Worm (Caenorhabditis elegans) whole organism, early embryonic: Measurements from ENCODE around the gene rips-1.

Source experiments
- F13C5.2 ChIP-seq: sonication (generic microtip); optimal IDR thresholded peaks from 2 replicates; lab custom pipeline; 2017; ENCODE audit warnings: mild to moderate bottlenecking, missing genetic modification characterization, inconsistent platforms, missing compliant biosample characterization
- ama-1 ChIP-seq: fragments of 150-350 bp; optimal IDR thresholded peaks from 2 replicates; lab custom pipeline; 2014
- ets-7 ChIP-seq: sonication (generic microtip); optimal IDR thresholded peaks from 2 replicates; lab custom pipeline; 2016; ENCODE audit warnings: missing genotype, missing genetic modification characterization, missing compliant biosample characterization
- flt-1 ChIP-seq: fragments of 200-800 bp; sonication (Bioruptor generic); IDR thresholded peaks from 2 replicates; pipeline ENCODE4 v1.3.6; 2022; ENCODE audit warnings: missing genetic modification characterization, missing compliant biosample characterization
- hmg-4 ChIP-seq: fragments of 200-800 bp; sonication (Bioruptor generic); optimal IDR thresholded peaks from 2 replicates; lab custom pipeline; 2018; ENCODE audit warnings: mild to moderate bottlenecking, missing genetic modification characterization, missing compliant biosample characterization
- pes-1 ChIP-seq: fragments of 200-800 bp; sonication (Bioruptor generic); IDR thresholded peaks from 2 replicates; pipeline ENCODE4 v1.3.6; 2022; ENCODE audit warnings: missing genetic modification reagents, missing genetic modification characterization, missing compliant biosample characterization
- scrt-1 ChIP-seq: fragments of 200-800 bp; sonication (Bioruptor generic); IDR thresholded peaks from 2 replicates; pipeline ENCODE4 v1.3.6; 2022; ENCODE audit warnings: missing genetic modification characterization, missing compliant biosample characterization
- sea-1 ChIP-seq: fragments of 200-800 bp; sonication (Bioruptor generic); conservative IDR thresholded peaks from 2 replicates; pipeline ENCODE4 v1.3.6; 2022; ENCODE audit warnings: missing genetic modification characterization, missing compliant biosample characterization
- tbx-37 ChIP-seq: fragments of 200-800 bp; sonication (Bioruptor generic); conservative IDR thresholded peaks from 2 replicates; pipeline ENCODE4 v1.3.6; 2022; ENCODE audit warnings: missing genetic modification reagents, missing genetic modification characterization, missing compliant biosample characterization

DNA sequence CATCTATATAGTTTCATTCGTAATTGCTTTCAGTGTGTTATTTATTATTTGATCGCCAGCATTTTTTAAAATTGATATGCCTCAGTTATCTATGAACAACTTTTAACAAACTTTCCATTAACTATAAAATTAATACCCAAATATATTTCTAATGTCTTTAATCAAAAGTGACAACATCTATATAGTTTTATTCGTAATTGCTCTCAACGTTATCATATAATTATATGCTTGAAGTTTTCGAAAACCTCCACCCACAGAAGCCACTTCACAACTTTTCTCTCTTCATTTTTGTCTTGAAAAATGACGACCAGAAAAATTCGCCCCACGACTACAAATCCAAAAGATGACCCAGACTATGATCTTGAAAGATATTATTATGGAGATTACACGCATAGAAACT, 36.5 kb downstream of the rips-1 start, which contains the start of gene srw-6:
- TF ChIP-seq tbx-37 (GFP tag; lab: Robert Waterston, UW) (no peak), ama-1 (lab: Kevin White, UChicago) (no peak), scrt-1 (GFP tag; lab: Robert Waterston, UW) (no peak), F13C5.2 (tag; lab: Kevin White, UChicago) (no peak), sea-1 (no peak), flt-1 (GFP tag; lab: Robert Waterston, UW) (no peak), pes-1 (GFP tag; lab: Robert Waterston, UW) (no peak), hmg-4 (no peak), ets-7 (tag; lab: Kevin White, UChicago) (no peak)
